Worm (Caenorhabditis elegans) whole organism, late embryonic: ENCODE results near the gene cyp-34A8.

Experiments
- pqm-1 ChIP-seq: sonication (generic microtip); optimal IDR thresholded peaks from 2 replicates; lab custom pipeline; 2016; ENCODE audit warnings: missing genetic modification characterization, missing compliant biosample characterization
- unc-86 ChIP-seq: sonication (generic microtip); optimal IDR thresholded peaks from 2 replicates; lab custom pipeline; 2016; ENCODE audit warnings: missing genetic modification characterization, missing compliant biosample characterization

DNA sequence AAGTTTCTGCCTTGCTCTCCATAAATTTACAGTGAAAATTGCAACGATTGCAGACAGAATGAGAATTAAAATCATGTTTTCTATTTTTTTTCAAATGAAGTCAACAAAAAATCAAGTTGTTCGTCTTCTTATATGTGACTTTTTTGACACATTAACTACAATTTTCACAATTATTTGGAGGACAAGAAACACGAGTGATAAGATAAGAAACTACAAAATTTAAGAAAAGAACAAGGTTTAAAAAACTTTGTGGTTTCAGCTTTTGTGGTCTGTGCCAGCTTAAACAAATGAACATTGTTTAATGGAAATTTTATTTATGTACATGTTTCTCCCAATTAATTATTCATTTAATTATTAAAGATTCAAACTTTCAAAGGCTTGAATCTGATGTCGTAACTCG, 2.8 kb upstream of the cyp-34A8 start, which contains the start of gene cyp-34A9:
- TF ChIP-seq unc-86, result no peak
- TF ChIP-seq pqm-1 (tag; lab: Kevin White, UChicago), result no peak
